Worm (Caenorhabditis elegans): ENCODE data around the gene Y41C4A.7.

The Y41C4A.7 gene

ce11 chrIII:11730312-11730711 lies 31.6 kb downstream of the Y41C4A.7 start, which contains the start of gene Y41C4A.18:
TSS of gene Y41C4A.18 (plus strand) at chrIII:11730612.
- TF ChIP-seq mab-5 (tag; optimal IDR thresholded peaks at IDR 0.05) = no peak
- TF ChIP-seq gmeb-1 (tag; optimal IDR thresholded peaks at IDR 0.05) = no peak
- TF ChIP-seq ztf-11 (tag; optimal IDR thresholded peaks at IDR 0.05) = no peak
- TF ChIP-seq Y55F3AM.14 (GFP tag; optimal IDR thresholded peaks at IDR 0.05) = no peak
- no peak for TF ChIP-seq egl-27 (tag; optimal IDR thresholded peaks at IDR 0.05)
- TF ChIP-seq ceh-16 (tag; optimal IDR thresholded peaks at IDR 0.05) = no peak
- no peak for TF ChIP-seq nhr-237 (tag; optimal IDR thresholded peaks at IDR 0.05)
- no peak for TF ChIP-seq sma-9 (GFP tag; optimal IDR thresholded peaks at IDR 0.05)
- no peak for TF ChIP-seq sma-9 (tag; optimal IDR thresholded peaks at IDR 0.05)
- no peak for TF ChIP-seq R02D3.7 (tag; optimal IDR thresholded peaks at IDR 0.05)

DNA sequence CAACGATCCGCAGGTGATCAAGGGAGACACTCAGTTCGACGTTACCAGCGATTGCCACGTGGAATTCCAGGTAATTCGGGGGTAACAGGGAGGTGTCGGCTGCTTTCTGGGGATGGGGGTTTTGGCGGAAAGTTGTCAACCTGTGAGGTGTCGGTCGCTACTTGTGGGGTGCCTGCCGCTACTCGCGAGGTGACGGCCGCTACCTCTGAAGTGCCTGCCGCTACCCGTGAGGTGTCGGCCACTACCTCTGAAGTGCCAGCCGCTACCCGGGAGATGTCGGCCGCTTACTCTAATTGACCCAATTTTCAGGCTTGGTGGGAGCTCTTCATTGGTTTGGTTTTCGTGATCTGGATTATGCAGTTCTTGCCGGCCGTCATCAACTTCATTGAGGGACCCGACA lies 32.2 kb downstream of the Y41C4A.7 start:
- TF ChIP-seq elt-3 (tag; optimal IDR thresholded peaks at IDR 0.05) = no peak
- TF ChIP-seq ceh-16 (tag; optimal IDR thresholded peaks at IDR 0.05) = no peak
- TF ChIP-seq aly-2 (tag; optimal IDR thresholded peaks at IDR 0.05) = no peak
- no peak for TF ChIP-seq nhr-11 (tag; optimal IDR thresholded peaks at IDR 0.05)
- TF ChIP-seq lin-39 (tag; optimal IDR thresholded peaks at IDR 0.05) = no peak
- no peak for TF ChIP-seq crh-2 (tag; optimal IDR thresholded peaks at IDR 0.05)
- no peak for TF ChIP-seq nhr-25 (tag; optimal IDR thresholded peaks at IDR 0.05)
- no peak for TF ChIP-seq ZK546.5 (tag; optimal IDR thresholded peaks at IDR 0.05)
- no peak for TF ChIP-seq peb-1 (tag; optimal IDR thresholded peaks at IDR 0.05)
- no peak for TF ChIP-seq blmp-1 (tag; optimal IDR thresholded peaks at IDR 0.05; ENCODE audit: insufficient read depth)

- TF ChIP-seq nhr-77 (tag; optimal IDR thresholded peaks at IDR 0.05) (no peak), nhr-237 (tag; optimal IDR thresholded peaks at IDR 0.05) (no peak), ztf-4 (tag; optimal IDR thresholded peaks at IDR 0.05) (no peak), crh-2 (tag; optimal IDR thresholded peaks at IDR 0.05) (no peak), F13H6.1 (tag; optimal IDR thresholded peaks at IDR 0.05) (no peak), C34F6.9 (tag; optimal IDR thresholded peaks at IDR 0.05) (no peak), mbf-1 (tag; optimal IDR thresholded peaks at IDR 0.05) (no peak), elt-1 (tag; optimal IDR thresholded peaks at IDR 0.05) (no peak), elt-3 (tag; optimal IDR thresholded peaks at IDR 0.05) (no peak), mab-5 (tag; optimal IDR thresholded peaks at IDR 0.05) (no peak), ztf-1 (GFP tag; conservative IDR thresholded peaks at IDR 0.05) (no peak)
Observed at ce11 chrIII:11731491-11731890, 32.8 kb downstream of the Y41C4A.7 start.

DNA sequence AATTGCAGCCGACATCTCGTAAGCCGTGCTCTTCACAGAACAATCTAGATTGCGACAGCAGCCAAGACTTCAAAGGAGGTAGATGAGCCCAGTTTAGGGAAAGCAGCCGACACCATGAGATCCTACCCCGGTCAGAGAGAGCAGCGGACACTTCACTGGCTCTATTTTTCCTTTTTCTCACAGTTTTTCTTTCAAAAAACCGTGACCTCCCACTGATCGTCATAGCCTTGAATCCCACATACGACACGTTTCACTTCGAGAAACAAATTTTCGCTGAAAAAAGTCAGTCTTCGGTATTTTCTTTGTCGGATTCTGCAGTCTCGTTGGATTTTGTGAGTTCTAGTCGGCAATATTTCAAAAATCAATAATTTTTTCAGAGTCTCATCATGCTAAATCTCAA lies 33.4 kb downstream of the Y41C4A.7 start, which contains the start of gene Y41C4A.21:
Gene Y41C4A.21, plus strand, starts transcription at position 301 of the 400 bp plus-strand sequence.
- TF ChIP-seq sma-9 (GFP tag; optimal IDR thresholded peaks at IDR 0.05) (no peak), sma-9 (tag; optimal IDR thresholded peaks at IDR 0.05) (no peak), ceh-82 (tag; optimal IDR thresholded peaks at IDR 0.05) (no peak), unc-55 (GFP tag; optimal IDR thresholded peaks at IDR 0.05) (no peak), peb-1 (tag; optimal IDR thresholded peaks at IDR 0.05) (no peak), sem-4 (tag; optimal IDR thresholded peaks at IDR 0.05) (no peak), unc-62 (GFP tag; optimal IDR thresholded peaks at IDR 0.05) (no peak), lin-39 (tag; optimal IDR thresholded peaks at IDR 0.05) (no peak), nhr-237 (tag; optimal IDR thresholded peaks at IDR 0.05) (no peak), dmd-4 (tag; optimal IDR thresholded peaks at IDR 0.05) (no peak), crh-2 (tag; optimal IDR thresholded peaks at IDR 0.05) (no peak), mab-5 (tag; optimal IDR thresholded peaks at IDR 0.05) (no peak)

- no peak for TF ChIP-seq lin-39 (tag; optimal IDR thresholded peaks at IDR 0.05)
- TF ChIP-seq nhr-129 (tag; optimal IDR thresholded peaks at IDR 0.05) = no peak
Observed at ce11 chrIII:11732943-11733342, 34.3 kb downstream of the Y41C4A.7 start.

DNA sequence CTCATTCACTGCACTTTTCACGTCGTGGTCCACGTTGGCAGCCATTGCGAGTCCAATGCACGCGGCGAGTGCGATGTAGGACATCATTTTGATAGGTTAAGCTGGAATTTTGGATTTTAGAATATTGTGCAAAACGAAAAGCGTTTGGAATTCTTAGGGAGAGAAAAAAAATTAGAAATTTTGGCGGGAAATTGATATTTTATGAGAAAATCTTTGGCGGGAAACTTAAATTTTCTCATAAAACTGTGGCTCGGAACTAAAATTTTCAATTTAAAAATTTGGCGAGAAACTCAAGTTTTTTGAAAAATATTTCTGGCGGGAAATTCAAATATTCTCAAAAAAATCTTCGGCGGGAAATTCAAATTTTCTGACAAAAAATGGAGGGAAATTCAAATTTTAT lies 38.9 kb downstream of the Y41C4A.7 start, which contains the start of gene sup-1:
Gene sup-1, minus strand, starts transcription at position 101 of the 400 bp plus-strand sequence.
- TF ChIP-seq mbf-1 (tag; optimal IDR thresholded peaks at IDR 0.05) (no peak), mab-5 (tag; optimal IDR thresholded peaks at IDR 0.05) (no peak), elt-1 (tag; optimal IDR thresholded peaks at IDR 0.05) (no peak), R02D3.7 (tag; optimal IDR thresholded peaks at IDR 0.05) (no peak), mdl-1 (tag; optimal IDR thresholded peaks at IDR 0.05) (no peak), ceh-16 (tag; optimal IDR thresholded peaks at IDR 0.05) (no peak), sem-4 (tag; optimal IDR thresholded peaks at IDR 0.05) (no peak), nhr-10 (tag; optimal IDR thresholded peaks at IDR 0.05) (no peak), snpc-4 (tag; optimal IDR thresholded peaks at IDR 0.05) (no peak), nhr-129 (tag; optimal IDR thresholded peaks at IDR 0.05) (no peak), sma-9 (GFP tag; optimal IDR thresholded peaks at IDR 0.05) (no peak), sma-9 (tag; optimal IDR thresholded peaks at IDR 0.05) (no peak), fos-1 (tag; optimal IDR thresholded peaks at IDR 0.05) (no peak), lsy-2 (tag; optimal IDR thresholded peaks at IDR 0.05) (no peak), gmeb-1 (tag; optimal IDR thresholded peaks at IDR 0.05) (no peak), peb-1 (tag; optimal IDR thresholded peaks at IDR 0.05) (no peak), nhr-77 (tag; optimal IDR thresholded peaks at IDR 0.05) (no peak), ztf-4 (tag; optimal IDR thresholded peaks at IDR 0.05) (no peak), ama-1 (optimal IDR thresholded peaks at IDR 0.05) (no peak)
